Worm (Caenorhabditis elegans): Measurements from ENCODE around the gene F13A2.4.

DNA sequence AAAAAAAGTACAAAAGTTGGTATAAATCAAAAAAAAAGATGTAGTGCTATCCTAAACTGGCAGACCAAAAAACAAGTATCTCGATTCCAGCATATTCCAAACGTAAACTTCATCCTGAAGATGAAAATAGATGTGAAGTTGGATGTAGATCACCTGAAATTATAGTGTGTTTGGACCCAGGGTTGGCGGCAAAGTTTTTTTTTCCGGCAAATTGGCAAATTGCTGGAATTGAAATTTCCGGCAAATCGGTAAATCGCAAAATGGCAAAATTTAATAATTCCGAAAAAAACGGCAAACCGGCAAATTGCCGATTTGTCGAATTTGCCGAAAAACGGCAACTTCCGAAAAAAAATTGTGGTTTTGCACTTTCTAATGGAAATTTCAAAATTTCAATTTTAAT, 15.5 kb downstream of the F13A2.4 start, which contains the start of gene F13A2.2:
- TF ChIP-seq skn-1 (tag; optimal IDR thresholded peaks at IDR 0.05) (no peak), aly-2 (tag; optimal IDR thresholded peaks at IDR 0.05) (no peak), unc-62 (GFP tag; optimal IDR thresholded peaks at IDR 0.05 in 1 of 2) (no peak), unc-62 (tag; optimal IDR thresholded peaks at IDR 0.05) (no peak), lin-15B (tag; optimal IDR thresholded peaks at IDR 0.05) (no peak), F10B5.3 (tag; optimal IDR thresholded peaks at IDR 0.05) (no peak)
